Fruit fly (Drosophila melanogaster): ENCODE results near the gene Osi24.

Gene Osi24

DNA sequence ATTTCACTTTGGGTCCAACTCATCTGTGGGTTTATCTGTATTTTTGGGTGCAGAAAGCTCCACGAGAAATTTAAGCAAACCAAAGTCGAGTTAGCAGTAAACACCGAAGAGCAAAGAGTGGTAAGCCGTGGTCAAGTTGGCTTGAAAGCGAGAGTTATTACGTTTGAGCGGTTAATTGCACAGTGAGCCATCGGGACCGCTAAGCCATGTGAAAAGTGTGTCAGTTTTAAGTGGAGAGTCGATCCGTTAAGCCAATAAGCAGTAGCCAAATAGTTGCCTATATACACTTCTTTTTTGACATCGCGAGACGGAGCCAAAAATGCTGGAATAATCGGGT, 12.4 kb downstream of the Osi24 start:
- TF ChIP-seq zfh2 (GFP tag; optimal IDR thresholded peaks at IDR 0.05) (no peak), Blimp-1 (GFP tag; optimal IDR thresholded peaks at IDR 0.05) (peak; percentile 95), oc (tag; optimal IDR thresholded peaks at IDR 0.05) (peak; percentile 23), kni (GFP tag; optimal IDR thresholded peaks at IDR 0.05) (peak; percentile 65), Hr78 (GFP tag; optimal IDR thresholded peaks at IDR 0.05) (peak in 1 of 2 experiments; percentile 9), CG16815 (GFP tag; optimal IDR thresholded peaks at IDR 0.05) (no peak)

- TF ChIP-seq ATbp (GFP tag; optimal IDR thresholded peaks at IDR 0.05) (peak; percentile 26), Sox102F (GFP tag; optimal IDR thresholded peaks at IDR 0.05) (peak; percentile 35), CG11504 (tag; optimal IDR thresholded peaks at IDR 0.05) (peak; percentile 8), gem (tag; optimal IDR thresholded peaks at IDR 0.05) (peak; percentile 5), esg (GFP tag; conservative IDR thresholded peaks at IDR 0.05) (no peak), Drgx (GFP tag; IDR thresholded peaks at IDR 0.05) (peak; percentile 79), Blimp-1 (GFP tag; optimal IDR thresholded peaks at IDR 0.05) (peak; percentile 2), sens (GFP tag) (peak; percentile 35), prd (optimal IDR thresholded peaks at IDR 0.05) (no peak), prd (GFP tag; IDR thresholded peaks at IDR 0.05) (0 out of 3 replicates have a peak, but pooled peaks have one; percentile 5), CG9609 (GFP tag; optimal IDR thresholded peaks at IDR 0.05) (no peak)
Observed at dm6 chr3R:6214227-6214626, 15.6 kb downstream of the Osi24 start.

dm6 chr3R:6215053-6215882, 16.7 kb downstream of the Osi24 start, which contains the start of gene Osi3:
Gene Osi3, plus strand, starts transcription at chr3R:6215832.
- TF ChIP-seq dysf (GFP tag; IDR thresholded peaks at IDR 0.05) (0 out of 3 replicates have a peak, but pooled peaks have one; percentile 10), Deaf1 (tag; optimal IDR thresholded peaks at IDR 0.05) (no peak), Adf1 (GFP tag; IDR thresholded peaks at IDR 0.05) (0 out of 2 replicates have a peak, but pooled peaks have one; percentile 14), nau (GFP tag; optimal IDR thresholded peaks at IDR 0.05) (no peak), CG11398 (GFP tag; optimal IDR thresholded peaks at IDR 0.05) (no peak), gem (tag; optimal IDR thresholded peaks at IDR 0.05) (no peak), bbx (GFP tag; IDR thresholded peaks at IDR 0.05; ENCODE audit: partially characterized antibody) (no peak), hbn (GFP tag; IDR thresholded peaks at IDR 0.05; ENCODE audit: partially characterized antibody) (no peak), ken (GFP tag; IDR thresholded peaks at IDR 0.05) (0 out of 3 replicates have a peak, but pooled peaks have one; percentile 14), Trl (optimal IDR thresholded peaks at IDR 0.05) (no peak), Trl (GFP tag; optimal IDR thresholded peaks at IDR 0.05) (no peak), gsb (GFP tag; IDR thresholded peaks at IDR 0.05) (no peak), sens (GFP tag) (peak; percentile 53), CG6654 (GFP tag; optimal IDR thresholded peaks at IDR 0.05) (no peak), kah (GFP tag; optimal IDR thresholded peaks at IDR 0.05) (no peak), ATbp (GFP tag; optimal IDR thresholded peaks at IDR 0.05) (peak; percentile 13), CG2129 (GFP tag; IDR thresholded peaks at IDR 0.05; ENCODE audit: partially characterized antibody) (no peak), run (tag; optimal IDR thresholded peaks at IDR 0.05) (no peak), Ets65A (GFP tag) (no peak), luna (GFP tag; optimal IDR thresholded peaks at IDR 0.05) (no peak), sr (GFP tag; IDR thresholded peaks at IDR 0.05) (0 out of 3 replicates have a peak, but pooled peaks have one; percentile 48), CG1602 (GFP tag; optimal IDR thresholded peaks at IDR 0.05) (no peak), kni (GFP tag; optimal IDR thresholded peaks at IDR 0.05) (no peak), Neu2 (GFP tag; optimal IDR thresholded peaks at IDR 0.05; ENCODE audit: borderline replicate concordance) (no peak), ato (GFP tag; IDR thresholded peaks at IDR 0.05; ENCODE audit: partially characterized antibody) (no peak), tll (GFP tag; optimal IDR thresholded peaks at IDR 0.05) (peak in 1 of 2 experiments; percentile 62), dpn (GFP tag; optimal IDR thresholded peaks at IDR 0.05) (no peak), wdn (GFP tag; IDR thresholded peaks at IDR 0.05) (no peak), zen (tag; optimal IDR thresholded peaks at IDR 0.05) (peak; percentile 49), CG3163 (GFP tag; optimal IDR thresholded peaks at IDR 0.05) (no peak), Oli (tag; optimal IDR thresholded peaks at IDR 0.05) (no peak), ap (GFP tag; IDR thresholded peaks at IDR 0.05) (no peak), CG9817 (tag; optimal IDR thresholded peaks at IDR 0.05) (no peak)
